Fruit fly (Drosophila melanogaster): ENCODE data around the gene CG5167.

The CG5167 gene

dm6 chr3R:12413274-12413958 lies 7.1 kb downstream of the CG5167 start, which contains the start of the genes Dip-C and pps (continued):
- TF ChIP-seq Chrac-16 (GFP tag; optimal IDR thresholded peaks at IDR 0.05): no peak
- TF ChIP-seq Bdp1 (GFP tag; optimal IDR thresholded peaks at IDR 0.05): no peak
- no peak for TF ChIP-seq gsb (GFP tag; IDR thresholded peaks at IDR 0.05)
- peak; percentile 56 for TF ChIP-seq CG17829 (tag; optimal IDR thresholded peaks at IDR 0.05)
- TF ChIP-seq CG12299 (tag; optimal IDR thresholded peaks at IDR 0.05): no peak
- peak; percentile 85 for TF ChIP-seq CG4617 (GFP tag; optimal IDR thresholded peaks at IDR 0.05; ENCODE audit: borderline replicate concordance)
- no peak for TF ChIP-seq sc (optimal IDR thresholded peaks at IDR 0.05)
- TF ChIP-seq sc (GFP tag; optimal IDR thresholded peaks at IDR 0.05): no peak
- TF ChIP-seq zen (tag; optimal IDR thresholded peaks at IDR 0.05): peak; percentile 20
- peak; percentile 73 for TF ChIP-seq hbn (GFP tag; IDR thresholded peaks at IDR 0.05; ENCODE audit: partially characterized antibody)
- peak; percentile 52 for TF ChIP-seq CG12391 (tag; optimal IDR thresholded peaks at IDR 0.05)
- TF ChIP-seq CG3847 (GFP tag; IDR thresholded peaks at IDR 0.05): no peak
- TF ChIP-seq cato (GFP tag; optimal IDR thresholded peaks at IDR 0.05; ENCODE audit: borderline replicate concordance): no peak
- TF ChIP-seq NK7.1 (GFP tag; optimal IDR thresholded peaks at IDR 0.05): no peak
- no peak for TF ChIP-seq Spps (tag; optimal IDR thresholded peaks at IDR 0.05)
- TF ChIP-seq ato (GFP tag; IDR thresholded peaks at IDR 0.05; ENCODE audit: partially characterized antibody): peak; percentile 58; the same call in 1 of the 2 replicates
- TF ChIP-seq Fer2 (tag; optimal IDR thresholded peaks at IDR 0.05): no peak
- TF ChIP-seq Gug (GFP tag; IDR thresholded peaks at IDR 0.05): no peak
- no peak for TF ChIP-seq tx (GFP tag; optimal IDR thresholded peaks at IDR 0.05)
- TF ChIP-seq zen2 (GFP tag; IDR thresholded peaks at IDR 0.05; ENCODE audit: partially characterized antibody): peak; percentile 55; the same call in 2 of the 3 replicates
- TF ChIP-seq Dp (GFP tag; optimal IDR thresholded peaks at IDR 0.05): peak; percentile 29
- no peak for TF ChIP-seq dmrt99B (tag; optimal IDR thresholded peaks at IDR 0.05)
- no peak for TF ChIP-seq repo (GFP tag; optimal IDR thresholded peaks at IDR 0.05)
- no peak for TF ChIP-seq CG4360 (GFP tag; IDR thresholded peaks at IDR 0.05)
- TF ChIP-seq CG12659 (GFP tag; optimal IDR thresholded peaks at IDR 0.05): peak; percentile 63
- no peak for TF ChIP-seq CG4820 (GFP tag; optimal IDR thresholded peaks at IDR 0.05)
- no peak for TF ChIP-seq Camta (GFP tag; optimal IDR thresholded peaks at IDR 0.05)
- TF ChIP-seq CG16813 (GFP tag; IDR thresholded peaks at IDR 0.05; ENCODE audit: partially characterized antibody): peak; percentile 70
- no peak for TF ChIP-seq chm (GFP tag; IDR thresholded peaks at IDR 0.05)
- no peak for TF ChIP-seq CG6175 (GFP tag; IDR thresholded peaks at IDR 0.05)
- no peak for TF ChIP-seq al (GFP tag; IDR thresholded peaks at IDR 0.05)
- peak; percentile 91 for TF ChIP-seq stwl (tag; optimal IDR thresholded peaks at IDR 0.05)
- peak; percentile 58; the same call in 2 of the 3 replicates for TF ChIP-seq vnd (GFP tag; IDR thresholded peaks at IDR 0.05; ENCODE audit: partially characterized antibody)
- TF ChIP-seq CG3407 (GFP tag; optimal IDR thresholded peaks at IDR 0.05): no peak
- no peak for TF ChIP-seq H2.0 (GFP tag; IDR thresholded peaks at IDR 0.05)
- TF ChIP-seq CG32767 (GFP tag; IDR thresholded peaks at IDR 0.05): no peak
- peak; percentile 39; the same call in 1 of the 3 replicates for TF ChIP-seq CG7963 (GFP tag; IDR thresholded peaks at IDR 0.05; ENCODE audit: partially characterized antibody)
- TF ChIP-seq hb (GFP tag; IDR thresholded peaks at IDR 0.05; ENCODE audit: partially characterized antibody): peak; percentile 40; the same call in 1 of the 3 replicates
- no peak for TF ChIP-seq CG11695 (GFP tag; IDR thresholded peaks at IDR 0.05)
- no peak for TF ChIP-seq Jarid2 (GFP tag; optimal IDR thresholded peaks at IDR 0.05)
- TF ChIP-seq CG10209 (GFP tag; optimal IDR thresholded peaks at IDR 0.05): no peak
- peak; percentile 40 for TF ChIP-seq nmo (GFP tag; optimal IDR thresholded peaks at IDR 0.05)
- no peak for TF ChIP-seq p53 (GFP tag; optimal IDR thresholded peaks at IDR 0.05)
- peak; percentile 81 for TF ChIP-seq CG6791 (GFP tag; IDR thresholded peaks at IDR 0.05; ENCODE audit: partially characterized antibody)
- TF ChIP-seq Asciz (GFP tag; optimal IDR thresholded peaks at IDR 0.05): no peak
- peak; percentile 82 for TF ChIP-seq amos (GFP tag; IDR thresholded peaks at IDR 0.05; ENCODE audit: partially characterized antibody)
- TF ChIP-seq Hmr (GFP tag; optimal IDR thresholded peaks at IDR 0.05): no peak
- no peak for TF ChIP-seq tll (GFP tag; optimal IDR thresholded peaks at IDR 0.05)

All from whole organism, embryonic.